Fruit fly (Drosophila melanogaster) S2 (cell line): Measurements from ENCODE around the gene Mnr.

ENCODE experiments used
- CG8478 ChIP-seq: fragments of >200 bp; optimal IDR thresholded peaks from 2 replicates; lab custom pipeline; 2018
- CTCF ChIP-seq, 2 experiments: fragments of >200 bp; optimal IDR thresholded peaks; 2 replicates each; lab custom pipeline; 2018

- TF ChIP-seq CG8478 (lab: Kevin White, UChicago) (no peak), CTCF (optimal IDR thresholded peaks at IDR 0.05; lab: Kevin White, UChicago) (no peak)
Observed at dm6 chrX:21323171-21323695, 42.3 kb upstream of the Mnr start.
